Worm (Caenorhabditis elegans): Measurements from ENCODE around the gene skat-1.

skat-1 gene

DNA sequence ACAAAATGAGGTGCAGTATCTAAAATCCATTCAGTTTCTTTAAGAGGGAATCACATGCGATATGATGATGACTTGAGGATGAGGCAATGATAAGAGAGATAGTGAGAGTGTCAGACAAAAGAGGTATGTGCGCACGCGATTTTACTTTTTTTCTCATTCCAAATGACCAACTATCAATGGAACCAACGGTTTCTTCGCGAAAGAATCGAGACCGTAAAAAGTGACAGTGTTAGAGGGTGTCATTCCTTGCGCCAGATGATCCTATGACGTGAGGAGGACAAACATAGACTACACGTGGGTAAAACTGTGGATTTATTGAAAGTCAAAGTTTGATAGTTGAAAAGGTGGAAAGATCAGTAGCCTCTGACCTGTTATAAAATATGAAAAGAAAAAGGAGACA is 12.8 kb downstream of the skat-1 start:
- TF ChIP-seq dao-5 (tag; optimal IDR thresholded peaks at IDR 0.05) (no peak), W03F9.2 (tag; optimal IDR thresholded peaks at IDR 0.05) (no peak), him-1 (tag; optimal IDR thresholded peaks at IDR 0.05) (no peak)

DNA sequence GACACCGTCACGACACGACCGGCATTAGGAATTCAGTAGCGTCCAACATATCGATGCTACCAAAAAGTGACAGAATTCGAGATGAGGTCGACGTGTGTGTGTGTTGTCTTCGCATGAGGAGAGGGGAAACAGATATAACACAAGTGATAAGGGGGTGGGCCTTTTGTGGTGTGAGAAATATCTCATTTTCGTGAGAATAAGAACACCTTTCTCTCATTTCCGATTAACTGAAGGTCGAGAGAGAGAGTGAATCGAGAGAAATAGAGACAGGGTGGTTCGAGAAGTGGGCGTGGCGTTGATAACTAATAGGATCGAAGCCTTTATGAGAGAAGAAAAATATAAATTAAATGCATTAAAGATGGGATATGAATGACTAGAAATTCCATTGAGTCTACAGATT is 13.5 kb downstream of the skat-1 start:
- TF ChIP-seq W03F9.2 (tag; optimal IDR thresholded peaks at IDR 0.05) (no peak), him-1 (tag; optimal IDR thresholded peaks at IDR 0.05) (no peak), dao-5 (tag; optimal IDR thresholded peaks at IDR 0.05) (no peak)

DNA sequence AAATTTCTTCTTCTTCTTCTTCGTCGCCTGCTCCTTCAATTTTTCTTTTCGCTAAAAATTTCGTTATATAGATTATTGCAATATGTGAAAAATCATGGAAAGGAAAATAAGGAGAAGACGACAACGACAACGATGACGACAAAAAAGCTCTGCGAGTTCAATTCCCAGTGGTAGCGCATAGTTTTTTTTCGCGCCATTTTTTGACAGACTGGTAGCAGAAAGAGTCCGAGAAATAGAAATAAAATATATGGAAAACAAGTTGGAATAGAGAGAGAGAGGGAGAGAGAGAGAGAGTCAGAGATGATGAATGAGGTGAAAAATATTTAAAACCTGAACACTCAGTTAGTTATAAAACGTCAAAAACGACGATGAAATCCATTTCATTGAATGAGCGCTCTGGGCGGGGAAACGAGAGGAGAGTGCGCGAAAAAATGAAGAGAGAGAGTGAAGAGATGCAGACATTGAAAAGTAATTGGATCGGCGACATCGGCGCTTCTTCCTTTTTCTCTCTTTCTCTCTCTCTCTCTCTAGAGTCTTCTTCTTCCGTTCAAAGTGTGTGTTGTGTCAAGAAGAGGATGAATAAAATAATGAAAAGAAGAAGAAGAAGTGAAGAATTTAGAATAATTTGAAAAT is 14.6 kb downstream of the skat-1 start, which contains the start of gene pde-2:
pde-2 (minus strand) TSS at position 51 of the 633 bp plus-strand sequence.
- TF ChIP-seq W03F9.2 (tag; optimal IDR thresholded peaks at IDR 0.05): peak; percentile 55
- TF ChIP-seq him-1 (tag; optimal IDR thresholded peaks at IDR 0.05): peak; percentile 51
- TF ChIP-seq dao-5 (tag; optimal IDR thresholded peaks at IDR 0.05): no peak

DNA sequence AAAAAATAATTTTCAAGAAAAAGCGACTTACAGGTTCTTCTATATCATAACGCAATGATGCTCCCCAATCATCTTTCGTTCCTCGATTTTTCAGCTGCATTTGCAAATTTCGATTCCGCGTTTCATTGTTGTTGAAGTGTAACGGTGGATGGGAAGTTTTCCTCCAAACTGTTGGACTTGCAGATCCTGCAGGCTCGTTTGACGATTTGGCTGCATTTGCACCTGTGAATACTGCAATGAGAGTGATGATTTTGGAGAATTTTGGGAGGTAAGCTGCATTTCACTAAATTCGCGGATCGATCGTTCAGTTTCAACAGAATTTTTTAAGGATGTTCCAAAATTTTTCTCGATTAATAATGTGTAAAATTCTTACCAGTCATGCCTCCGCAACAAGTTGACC is 15.7 kb downstream of the skat-1 start:
- TF ChIP-seq him-1 (tag; optimal IDR thresholded peaks at IDR 0.05): no peak
- TF ChIP-seq dao-5 (tag; optimal IDR thresholded peaks at IDR 0.05): no peak

DNA sequence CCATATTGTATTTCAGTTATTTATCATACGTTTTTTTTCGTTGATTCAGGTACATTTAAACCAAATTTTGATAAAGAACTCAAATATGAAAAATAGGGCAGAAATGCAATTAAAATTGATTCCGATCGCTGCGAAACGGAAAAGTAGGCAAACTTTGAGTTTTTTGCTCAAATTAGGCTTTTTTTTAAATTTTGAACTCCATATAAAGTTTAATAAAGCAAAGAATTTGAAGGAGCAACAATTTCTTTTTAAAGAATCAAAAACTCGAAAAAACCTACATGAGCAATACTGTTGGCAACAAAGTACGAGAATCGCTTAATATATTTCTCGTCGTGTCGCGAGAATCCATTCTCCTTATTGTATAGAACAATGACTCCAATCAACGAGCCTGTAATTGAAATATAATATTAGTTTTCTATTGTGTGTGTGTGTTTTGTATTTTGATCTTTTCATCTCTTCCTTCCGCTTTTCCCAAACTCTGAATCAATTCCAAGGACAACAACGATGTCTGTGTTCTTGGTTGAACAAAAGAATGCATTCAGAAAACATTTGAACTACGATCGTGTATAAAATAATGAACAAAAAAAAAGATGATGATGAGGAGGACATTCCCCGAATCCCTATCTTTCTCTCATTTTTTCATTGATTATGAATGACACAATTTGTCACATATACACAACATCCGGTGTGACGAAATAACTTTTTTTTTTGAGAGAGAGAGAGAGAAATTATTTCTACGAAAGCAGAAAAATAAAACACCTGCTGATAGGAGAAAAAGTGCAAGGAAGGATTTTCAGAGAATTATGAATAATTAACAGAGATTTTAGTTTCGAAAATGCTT is 17.9 kb downstream of the skat-1 start:
- TF ChIP-seq W03F9.2 (tag; optimal IDR thresholded peaks at IDR 0.05): no peak
- no peak for TF ChIP-seq him-1 (tag; optimal IDR thresholded peaks at IDR 0.05)
- no peak for TF ChIP-seq dao-5 (tag; optimal IDR thresholded peaks at IDR 0.05)

DNA sequence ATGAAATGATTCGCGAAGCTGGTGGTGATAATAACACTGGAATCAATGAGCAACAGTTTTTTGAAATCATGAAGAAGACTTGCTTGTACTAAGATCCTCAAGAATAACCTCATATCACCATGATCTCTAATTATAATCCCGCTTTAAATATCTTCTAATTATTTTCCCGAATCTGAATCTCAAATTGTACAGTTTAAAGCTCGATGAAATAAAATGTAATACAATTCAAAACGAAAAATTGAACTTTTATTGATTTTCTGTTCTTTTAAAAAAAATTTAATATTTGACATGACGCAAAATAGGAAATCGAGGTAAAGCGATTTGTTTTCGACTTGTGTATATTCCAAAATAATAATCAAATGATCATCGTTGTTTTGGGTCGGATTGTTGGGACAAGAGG is 21.8 kb downstream of the skat-1 start:
- TF ChIP-seq him-1 (tag; optimal IDR thresholded peaks at IDR 0.05): peak; percentile 7
- TF ChIP-seq W03F9.2 (tag; optimal IDR thresholded peaks at IDR 0.05): no peak

DNA sequence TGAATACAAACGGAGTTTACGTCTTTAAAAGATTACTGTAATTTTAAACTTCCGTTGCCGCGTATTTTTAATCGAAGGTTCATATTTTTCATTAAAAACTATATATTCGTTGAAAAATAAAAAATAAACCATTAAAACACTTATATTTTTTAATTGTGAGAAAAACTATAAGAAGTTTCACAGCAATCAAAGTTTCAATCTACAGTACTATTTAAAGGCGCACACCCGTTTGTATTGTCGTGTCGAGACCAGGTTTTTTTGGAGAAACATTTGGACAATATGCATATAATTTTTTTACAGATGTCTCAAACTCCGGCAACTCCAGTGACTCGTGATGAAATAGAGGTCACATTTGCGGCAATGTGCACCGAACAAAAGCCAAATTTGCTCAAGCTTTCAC is 22.8 kb downstream of the skat-1 start, which contains the start of gene R08D7.5:
R08D7.5 (plus strand) TSS at position 301 of the 400 bp plus-strand sequence.
- TF ChIP-seq W03F9.2 (tag; optimal IDR thresholded peaks at IDR 0.05) (no peak), him-1 (tag; optimal IDR thresholded peaks at IDR 0.05) (no peak), dao-5 (tag; optimal IDR thresholded peaks at IDR 0.05) (no peak)

DNA sequence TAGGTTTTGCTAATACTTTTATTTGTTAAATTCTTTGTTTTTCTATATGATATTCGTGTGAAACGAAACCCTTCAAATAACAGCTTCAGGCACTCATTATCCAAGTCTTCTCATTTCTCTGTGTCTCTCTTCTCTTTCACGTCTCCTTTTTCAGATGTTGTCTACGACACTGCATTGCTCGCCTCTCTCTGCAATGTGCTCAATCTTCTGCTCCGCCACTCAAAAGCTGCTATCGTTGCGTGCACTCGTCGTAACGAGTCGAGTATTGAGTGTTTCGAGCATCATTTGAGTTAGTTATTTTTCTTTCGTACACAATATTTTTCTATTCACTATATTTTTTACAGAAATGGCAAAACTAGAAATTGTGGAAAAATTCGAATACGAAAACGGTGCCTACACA is 23.4 kb downstream of the skat-1 start:
- TF ChIP-seq dao-5 (tag; optimal IDR thresholded peaks at IDR 0.05) (no peak), him-1 (tag; optimal IDR thresholded peaks at IDR 0.05) (peak; percentile 21)

DNA sequence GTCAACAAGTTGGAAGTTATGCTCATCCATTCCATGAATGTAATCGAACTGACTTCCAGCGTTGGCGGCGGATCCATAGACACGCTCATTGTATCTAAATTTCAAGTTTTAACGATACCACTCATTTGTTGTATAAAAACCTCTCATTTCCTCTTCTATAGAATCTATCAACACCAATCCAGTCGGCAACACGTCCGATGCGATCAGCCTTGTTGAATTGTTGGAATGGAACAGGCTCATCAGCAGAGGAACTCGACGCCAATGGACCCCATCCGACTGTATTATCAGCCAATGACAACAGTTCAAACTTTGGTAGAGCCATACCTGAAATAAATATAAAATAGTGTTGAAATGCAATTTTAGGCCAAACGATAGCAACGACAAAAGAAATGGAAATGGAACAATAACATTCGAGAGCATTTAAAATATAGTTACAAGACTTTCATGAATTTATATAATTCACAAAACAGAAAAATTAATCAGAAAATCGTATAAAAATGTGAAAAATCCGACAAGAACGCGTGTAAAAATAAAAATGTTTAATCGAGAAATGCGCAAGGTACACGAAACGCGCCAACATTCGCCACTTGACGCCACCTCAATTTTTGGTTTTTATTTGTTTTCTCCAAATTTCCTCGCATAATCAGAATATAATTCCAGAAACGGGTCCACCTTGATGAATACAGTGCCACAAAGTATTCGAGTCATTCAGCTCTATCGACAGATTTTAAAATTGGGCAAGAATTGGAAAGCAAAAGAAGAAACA is 25.1 kb downstream of the skat-1 start, which contains the start of the genes eif-3.D and R08D7.4:
eif-3.D (minus strand) TSS at position 324 of the 766 bp plus-strand sequence.
R08D7.4 (plus strand) TSS at position 638 of the 766 bp plus-strand sequence.
- TF ChIP-seq him-1 (tag; optimal IDR thresholded peaks at IDR 0.05) (no peak), W03F9.2 (tag; optimal IDR thresholded peaks at IDR 0.05) (peak; percentile 79), dao-5 (tag; optimal IDR thresholded peaks at IDR 0.05) (no peak)

DNA sequence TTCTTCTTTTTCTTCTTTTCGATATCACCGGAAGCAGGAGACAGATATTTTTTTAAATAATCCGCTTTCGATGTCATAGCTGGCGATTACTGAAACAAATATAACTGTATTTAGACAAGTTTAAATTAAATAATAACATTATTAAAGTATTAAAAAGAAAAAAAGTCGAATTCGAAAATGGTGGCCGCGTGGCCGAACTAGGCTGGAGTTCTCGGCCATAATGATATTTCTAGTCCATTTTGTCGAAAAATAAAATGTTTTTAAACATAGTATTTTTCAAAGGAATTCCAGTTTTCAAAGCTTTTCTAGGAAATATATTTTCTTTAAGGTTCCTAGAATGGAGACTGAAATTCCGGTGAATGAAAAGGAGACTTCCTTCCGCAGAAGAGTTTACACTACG is 28.9 kb downstream of the skat-1 start, which contains the start of the genes bud-13 and rpap-2:
bud-13 (minus strand) TSS at position 89 of the 400 bp plus-strand sequence.
rpap-2 (plus strand) TSS at position 329 of the 400 bp plus-strand sequence.
- TF ChIP-seq W03F9.2 (tag; optimal IDR thresholded peaks at IDR 0.05) (peak; percentile 36), dao-5 (tag; optimal IDR thresholded peaks at IDR 0.05) (no peak)

DNA sequence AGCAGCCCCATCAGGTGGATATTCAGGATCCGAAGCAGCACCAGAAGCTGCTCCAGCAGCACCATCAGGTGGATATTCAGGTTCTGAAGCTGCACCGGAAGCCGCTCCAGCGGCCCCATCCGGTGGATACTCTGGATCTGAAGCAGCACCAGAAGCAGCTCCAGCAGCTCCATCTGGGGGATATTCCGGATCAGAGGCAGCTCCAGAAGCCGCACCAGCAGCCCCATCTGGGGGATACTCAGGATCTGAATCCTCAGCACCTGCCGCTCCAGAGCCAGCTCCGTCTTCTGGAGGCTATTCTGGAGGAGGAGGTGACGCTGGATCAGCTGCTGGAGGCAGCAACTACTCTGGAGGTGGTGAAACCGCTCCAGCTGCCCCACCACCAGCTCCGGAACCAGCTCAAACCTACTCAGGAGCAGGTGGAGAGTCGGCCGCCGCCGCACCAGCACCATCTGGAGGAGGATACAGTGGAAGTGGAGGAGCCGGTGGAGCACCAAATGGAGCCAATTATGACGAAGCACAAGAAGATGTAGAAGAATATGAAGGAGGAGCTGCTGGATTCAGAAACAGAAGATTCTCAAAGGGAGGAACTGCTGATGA is 31.8 kb downstream of the skat-1 start:
- TF ChIP-seq him-1 (tag; optimal IDR thresholded peaks at IDR 0.05) (no peak), dao-5 (tag; optimal IDR thresholded peaks at IDR 0.05) (no peak), W03F9.2 (tag; optimal IDR thresholded peaks at IDR 0.05) (no peak)

DNA sequence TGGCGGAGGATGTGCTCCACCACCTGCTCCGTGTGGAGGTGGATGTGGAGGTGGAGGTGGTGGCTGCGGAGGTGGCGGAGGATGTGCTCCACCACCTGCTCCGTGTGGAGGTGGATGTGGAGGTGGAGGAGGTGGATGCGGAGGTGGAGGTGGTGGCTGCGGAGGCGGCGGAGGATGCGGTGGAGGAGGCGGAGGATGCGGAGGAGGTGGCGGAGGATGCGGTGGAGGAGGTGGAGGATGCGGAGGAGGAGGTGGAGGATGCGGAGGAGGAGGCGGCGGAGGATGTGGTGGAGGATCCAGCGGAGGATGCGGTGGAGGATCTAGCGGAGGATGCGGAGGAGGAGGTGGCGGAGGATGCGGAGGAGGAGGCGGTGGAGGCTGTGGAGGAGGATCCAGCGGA is 34.1 kb downstream of the skat-1 start:
- TF ChIP-seq W03F9.2 (tag; optimal IDR thresholded peaks at IDR 0.05): no peak
- TF ChIP-seq him-1 (tag; optimal IDR thresholded peaks at IDR 0.05): no peak
- TF ChIP-seq dao-5 (tag; optimal IDR thresholded peaks at IDR 0.05): no peak

DNA sequence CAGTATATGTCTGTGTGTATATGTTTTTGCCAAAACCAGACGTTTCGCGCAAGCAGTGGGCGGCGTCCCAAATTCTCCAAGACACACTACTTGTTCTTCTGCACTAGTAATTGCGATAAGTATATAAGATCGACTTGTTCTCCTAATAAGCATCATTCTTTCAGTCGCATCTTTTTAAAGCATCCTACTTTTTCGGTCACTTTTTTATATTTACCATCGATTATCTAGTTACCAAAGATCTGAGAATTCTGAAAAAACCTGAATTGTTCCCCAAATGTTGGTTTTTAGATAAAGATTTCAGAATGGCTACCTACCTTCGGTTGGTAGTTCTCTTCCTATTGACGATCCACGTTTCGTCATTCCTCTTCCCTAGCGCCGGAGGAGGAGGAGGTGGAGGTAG is 34.6 kb downstream of the skat-1 start, which contains the start of gene grl-25:
grl-25 (plus strand) TSS at position 301 of the 400 bp plus-strand sequence.
- TF ChIP-seq W03F9.2 (tag; optimal IDR thresholded peaks at IDR 0.05) (no peak), him-1 (tag; optimal IDR thresholded peaks at IDR 0.05) (no peak), dao-5 (tag; optimal IDR thresholded peaks at IDR 0.05) (no peak)
